Worm (Caenorhabditis elegans): ENCODE data around the gene str-23.

ce11 chrV:15661003-15661402 is 16.3 kb downstream of the str-23 start:
- TF ChIP-seq ztf-4 (tag; optimal IDR thresholded peaks at IDR 0.05), result no peak
- no peak for TF ChIP-seq ceh-9 (tag; optimal IDR thresholded peaks at IDR 0.05)
- no peak for TF ChIP-seq nhr-28 (tag; optimal IDR thresholded peaks at IDR 0.05)
- TF ChIP-seq unc-62 (GFP tag; optimal IDR thresholded peaks at IDR 0.05), result no peak
- no peak for TF ChIP-seq ceh-82 (tag; optimal IDR thresholded peaks at IDR 0.05)
- peak; percentile 79 for TF ChIP-seq nhr-23 (tag; optimal IDR thresholded peaks at IDR 0.05)
- TF ChIP-seq nhr-237 (tag; optimal IDR thresholded peaks at IDR 0.05), result no peak
- TF ChIP-seq pqm-1 (tag; optimal IDR thresholded peaks at IDR 0.05), result no peak
- no peak for TF ChIP-seq ceh-28 (tag; optimal IDR thresholded peaks at IDR 0.05)
- no peak for TF ChIP-seq ama-1 (optimal IDR thresholded peaks at IDR 0.05)
- TF ChIP-seq nhr-77 (tag; optimal IDR thresholded peaks at IDR 0.05), result no peak
- TF ChIP-seq aly-2 (tag; optimal IDR thresholded peaks at IDR 0.05), result no peak
- peak; percentile 99 for TF ChIP-seq nhr-25 (tag; optimal IDR thresholded peaks at IDR 0.05)
- no peak for TF ChIP-seq tbx-2 (tag; optimal IDR thresholded peaks at IDR 0.05)

All from whole organism, L3 larva.